Worm (Caenorhabditis elegans) whole organism, L1 larva: ENCODE results near the gene F17E9.2.

Source experiments
- C04F5.9 ChIP-seq: sonication (generic microtip); optimal IDR thresholded peaks from 2 replicates; lab custom pipeline; 2016; ENCODE audit warnings: missing genetic modification characterization, missing compliant biosample characterization
- F16B12.6 ChIP-seq: fragments of 150-350 bp; optimal IDR thresholded peaks from 2 replicates; lab custom pipeline; 2014; ENCODE audit warnings: missing biosample characterization, missing genetic modification characterization
- Y116A8C.19 ChIP-seq: sonication (generic microtip); optimal IDR thresholded peaks from 2 replicates; lab custom pipeline; 2016; ENCODE audit warnings: missing compliant biosample characterization, missing genetic modification characterization, borderline replicate concordance
- aly-2 ChIP-seq: fragments of 150-350 bp; optimal IDR thresholded peaks from 2 replicates; lab custom pipeline; 2014; ENCODE audit warnings: missing biosample characterization, missing genetic modification characterization
- ama-1 ChIP-seq: fragments of 150-350 bp; optimal IDR thresholded peaks from 2 replicates; lab custom pipeline; 2014
- blmp-1 ChIP-seq: fragments of 150-350 bp; optimal IDR thresholded peaks from 2 replicates; lab custom pipeline; 2014; ENCODE audit warnings: missing biosample characterization, missing genetic modification characterization
- ceh-63 ChIP-seq: fragments of 200-800 bp; sonication (Bioruptor generic); optimal IDR thresholded peaks from 2 replicates; lab custom pipeline; 2018; ENCODE audit warnings: mild to moderate bottlenecking, missing genetic modification characterization, missing compliant biosample characterization
- ceh-82 ChIP-seq, 3 experiments: fragments of 150-350 bp in 1 of 3; sonication (generic microtip) in 2 of 3; optimal IDR thresholded peaks; 2 replicates each; lab custom pipeline; 2014 to 2017; ENCODE audit warnings: missing biosample characterization in 3 of 3, missing genetic modification characterization in 3 of 3
- ces-1 ChIP-seq: fragments of 150-350 bp; optimal IDR thresholded peaks from 2 replicates; lab custom pipeline; 2014; ENCODE audit warnings: missing biosample characterization, missing genetic modification reagents, missing genetic modification characterization
- dsc-1 ChIP-seq: sonication (generic microtip); optimal IDR thresholded peaks from 2 replicates; lab custom pipeline; 2016; ENCODE audit warnings: mild to moderate bottlenecking, missing genetic modification characterization, missing compliant biosample characterization
- efl-1 ChIP-seq, 4 experiments: fragments of 150-350 bp; optimal IDR thresholded peaks in 3 of 4; peaks in 1 of 4; 1 replicate in 1 of 4; 2 replicates in 3 of 4; lab custom pipeline; 2014; ENCODE audit warnings: missing biosample characterization in 2 of 4, missing genetic modification characterization in 2 of 4, missing genetic modification reagents in 2 of 4
- efl-3 ChIP-seq: fragments of 200-800 bp; sonication (Bioruptor generic); optimal IDR thresholded peaks from 2 replicates; lab custom pipeline; 2018; ENCODE audit warnings: mild to moderate bottlenecking, missing genetic modification characterization, missing compliant biosample characterization
- egl-27 ChIP-seq, 2 experiments: fragments of 150-350 bp in 1 of 2; sonication (generic microtip); optimal IDR thresholded peaks; 3 replicates each; lab custom pipeline; 2017 to 2018; ENCODE audit warnings: missing biosample characterization in 2 of 2, missing genetic modification characterization in 2 of 2, missing genetic modification reagents in 2 of 2
- elt-3 ChIP-seq, 6 experiments: fragments of 150-350 bp in 1 of 6; sonication (generic microtip); optimal IDR thresholded peaks; 2 replicates each; lab custom pipeline; 2017 to 2018; ENCODE audit warnings: missing biosample characterization in 6 of 6, missing genetic modification characterization in 6 of 6, inconsistent platforms in 1 of 6
- ets-5 ChIP-seq: fragments of 200-800 bp; sonication (Bioruptor generic); IDR thresholded peaks from 2 replicates; pipeline ENCODE4 v1.3.6; 2022; ENCODE audit warnings: missing genetic modification characterization, missing compliant biosample characterization
- fkh-4 ChIP-seq: sonication (generic microtip); optimal IDR thresholded peaks from 2 replicates; lab custom pipeline; 2016; ENCODE audit warnings: missing compliant biosample characterization, missing genetic modification characterization, borderline replicate concordance
- fkh-8 ChIP-seq: sonication (generic microtip); optimal IDR thresholded peaks from 2 replicates; lab custom pipeline; 2016; ENCODE audit warnings: mild to moderate bottlenecking, missing genetic modification characterization, missing compliant biosample characterization
- fos-1 ChIP-seq: fragments of 150-350 bp; optimal IDR thresholded peaks from 2 replicates; lab custom pipeline; 2014; ENCODE audit warnings: missing biosample characterization, missing genetic modification characterization
- grh-1 ChIP-seq: fragments of 200-800 bp; sonication (Bioruptor generic); IDR thresholded peaks from 2 replicates; pipeline ENCODE4 v1.3.6; 2022; ENCODE audit warnings: missing genetic modification reagents, missing genetic modification characterization, missing compliant biosample characterization
- hlh-17 ChIP-seq: fragments of 200-800 bp; sonication (Bioruptor generic); optimal IDR thresholded peaks from 2 replicates; lab custom pipeline; 2018; ENCODE audit warnings: missing genetic modification characterization, mild to moderate bottlenecking, missing compliant biosample characterization, moderate library complexity, borderline replicate concordance
- hlh-4 ChIP-seq: sonication (generic microtip); optimal IDR thresholded peaks from 2 replicates; lab custom pipeline; 2016; ENCODE audit warnings: mild to moderate bottlenecking, missing genetic modification characterization, missing compliant biosample characterization
- isw-1 ChIP-seq: fragments of 200-800 bp; sonication (Bioruptor generic); IDR thresholded peaks from 2 replicates; pipeline ENCODE4 v1.3.6; 2022; ENCODE audit warnings: missing genetic modification characterization, missing compliant biosample characterization
- jun-1 ChIP-seq: fragments of 150-350 bp; optimal IDR thresholded peaks from 2 replicates; lab custom pipeline; 2014; ENCODE audit warnings: missing biosample characterization, missing genetic modification reagents, missing genetic modification characterization
- lin-14 ChIP-seq: fragments of 200-800 bp; sonication (Bioruptor generic); optimal IDR thresholded peaks from 2 replicates; lab custom pipeline; 2018; ENCODE audit warnings: mild to moderate bottlenecking, missing genetic modification characterization, moderate library complexity, missing compliant biosample characterization
- lin-35 ChIP-seq, 2 experiments: fragments of 150-350 bp; optimal IDR thresholded peaks; 2 replicates each; lab custom pipeline; 2014; ENCODE audit warnings: missing biosample characterization in 2 of 2, missing genetic modification characterization in 2 of 2, missing genetic modification reagents in 2 of 2
- lin-39 ChIP-seq: fragments of 150-350 bp; optimal IDR thresholded peaks from 2 replicates; lab custom pipeline; 2014; ENCODE audit warnings: missing biosample characterization, missing genetic modification reagents, missing genetic modification characterization
- lsy-2 ChIP-seq, 2 experiments: fragments of 150-350 bp; optimal IDR thresholded peaks; 2 replicates each; lab custom pipeline; 2014; ENCODE audit warnings: missing biosample characterization in 2 of 2, missing genetic modification characterization in 2 of 2
- mdl-1 ChIP-seq, 2 experiments: fragments of 150-350 bp; optimal IDR thresholded peaks; 2 replicates each; lab custom pipeline; 2014 to 2017; ENCODE audit warnings: missing biosample characterization in 2 of 2, missing genetic modification characterization in 2 of 2, inconsistent platforms in 1 of 2
- mef-2 ChIP-seq: fragments of 150-350 bp; optimal IDR thresholded peaks from 2 replicates; lab custom pipeline; 2014; ENCODE audit warnings: missing biosample characterization, missing genetic modification characterization
- mep-1 ChIP-seq: fragments of 150-350 bp; optimal IDR thresholded peaks from 2 replicates; lab custom pipeline; 2014; ENCODE audit warnings: missing biosample characterization, missing genetic modification characterization
- nhr-19 ChIP-seq: fragments of 200-800 bp; sonication (Bioruptor generic); conservative IDR thresholded peaks from 2 replicates; pipeline ENCODE4 v1.3.6; 2022; ENCODE audit warnings: missing genetic modification characterization, missing compliant biosample characterization
- nhr-20 ChIP-seq: sonication (generic microtip); optimal IDR thresholded peaks from 2 replicates; lab custom pipeline; 2016; ENCODE audit warnings: mild to moderate bottlenecking, missing genetic modification characterization, missing compliant biosample characterization
- nhr-47 ChIP-seq: sonication (generic microtip); optimal IDR thresholded peaks from 2 replicates; lab custom pipeline; 2016; ENCODE audit warnings: mild to moderate bottlenecking, missing genetic modification characterization, moderate library complexity, missing compliant biosample characterization
- nhr-71 ChIP-seq: sonication (generic microtip); optimal IDR thresholded peaks from 2 replicates; lab custom pipeline; 2016; ENCODE audit warnings: mild to moderate bottlenecking, missing genetic modification characterization, moderate library complexity, missing compliant biosample characterization
- nhr-76 ChIP-seq: sonication (generic microtip); optimal IDR thresholded peaks from 2 replicates; lab custom pipeline; 2017; ENCODE audit warnings: missing biosample characterization, missing genetic modification characterization
- nhr-77 ChIP-seq: fragments of 150-350 bp; optimal IDR thresholded peaks from 2 replicates; lab custom pipeline; 2014; ENCODE audit warnings: missing biosample characterization, missing genetic modification characterization
- nhr-84 ChIP-seq: sonication (generic microtip); optimal IDR thresholded peaks from 2 replicates; lab custom pipeline; 2017; ENCODE audit warnings: missing biosample characterization, missing genetic modification characterization
- nhr-85 ChIP-seq: sonication (generic microtip); peaks from one replicate; lab custom pipeline; 2016; ENCODE audit warnings: missing genetic modification characterization, inconsistent platforms, missing compliant biosample characterization
- nhr-90 ChIP-seq: sonication (generic microtip); optimal IDR thresholded peaks from 2 replicates; lab custom pipeline; 2016; ENCODE audit warnings: mild to moderate bottlenecking, missing genetic modification characterization, missing compliant biosample characterization; ENCODE audit not compliant: poor library complexity
- pqm-1 ChIP-seq: sonication (generic microtip); optimal IDR thresholded peaks from 3 replicates; lab custom pipeline; 2017; ENCODE audit warnings: missing biosample characterization, missing genetic modification characterization
- rnt-1 ChIP-seq: sonication (generic microtip); optimal IDR thresholded peaks from 2 replicates; lab custom pipeline; 2016; ENCODE audit warnings: mild to moderate bottlenecking, missing genetic modification characterization, moderate library complexity, missing compliant biosample characterization
- skn-1 ChIP-seq: fragments of 150-350 bp; optimal IDR thresholded peaks from 2 replicates; lab custom pipeline; 2014; ENCODE audit warnings: missing biosample characterization, missing genetic modification characterization
- tbx-2 ChIP-seq: sonication (generic microtip); optimal IDR thresholded peaks from 2 replicates; lab custom pipeline; 2016; ENCODE audit warnings: missing genetic modification characterization, missing compliant biosample characterization
- zip-4 ChIP-seq: fragments of 200-800 bp; sonication (Bioruptor generic); optimal IDR thresholded peaks from 2 replicates; lab custom pipeline; 2018; ENCODE audit warnings: mild to moderate bottlenecking, missing genetic modification characterization, moderate library complexity, missing compliant biosample characterization
- ztf-4 ChIP-seq: fragments of 150-350 bp; optimal IDR thresholded peaks from 2 replicates; lab custom pipeline; 2014; ENCODE audit warnings: missing biosample characterization, missing genetic modification characterization

Gene F17E9.2

ce11 chrIV:8375381-8375780, 19.7 kb downstream of the F17E9.2 start (continued):
- no peak for TF ChIP-seq ets-5 (GFP tag; lab: Robert Waterston, UW)
- TF ChIP-seq ceh-63 (GFP tag; lab: Kevin White, UChicago): peak; percentile 37
- peak; percentile 81 for TF ChIP-seq nhr-85 (tag; lab: Kevin White, UChicago)
- peak; percentile 76 for TF ChIP-seq tbx-2 (tag; lab: Kevin White, UChicago)
- TF ChIP-seq ces-1 (GFP tag; lab: Kevin White, UChicago): no peak
- TF ChIP-seq nhr-77 (tag; lab: Kevin White, UChicago): peak; percentile 83
- TF ChIP-seq nhr-47 (tag; lab: Kevin White, UChicago): peak; percentile 85
- TF ChIP-seq nhr-90 (tag; lab: Kevin White, UChicago): peak; percentile 87
- peak; percentile 59 for TF ChIP-seq fkh-8 (tag; lab: Kevin White, UChicago)
- TF ChIP-seq efl-3: no peak
- no peak for TF ChIP-seq pqm-1 (tag; lab: Kevin White, UChicago)
- TF ChIP-seq isw-1: peak; percentile 48
- TF ChIP-seq grh-1 (GFP tag; lab: Robert Waterston, UW): 0 out of 2 replicates have a peak, but pooled peaks have one; percentile 11
- TF ChIP-seq nhr-76: no peak
- TF ChIP-seq nhr-20: peak; percentile 91
- TF ChIP-seq F16B12.6 (tag; lab: Kevin White, UChicago): peak; percentile 20
- no peak for TF ChIP-seq hlh-4
- TF ChIP-seq egl-27 (tag; optimal IDR thresholded peaks at IDR 0.05; lab: Kevin White, UChicago): peak in 1 of 2 experiments; percentile 2
- TF ChIP-seq nhr-84 (tag; lab: Kevin White, UChicago): no peak
- TF ChIP-seq efl-1 (optimal IDR thresholded peaks at IDR 0.05; lab: Kevin White, UChicago): peak; percentile 63 to 75
- TF ChIP-seq efl-1 (GFP tag; optimal IDR thresholded peaks at IDR 0.05 in 1 of 2; lab: Kevin White, UChicago): peak; percentile 56 to 93
- TF ChIP-seq lin-14 (GFP tag; lab: Kevin White, UChicago): peak; percentile 83
- peak; percentile 53 for TF ChIP-seq ztf-4 (tag; lab: Kevin White, UChicago)
- peak; percentile 44 for TF ChIP-seq zip-4 (GFP tag; lab: Kevin White, UChicago)
- peak; percentile 77 to 87 for TF ChIP-seq lsy-2 (tag; optimal IDR thresholded peaks at IDR 0.05; lab: Kevin White, UChicago)
- TF ChIP-seq ama-1 (lab: Kevin White, UChicago): peak; percentile 88
- TF ChIP-seq dsc-1 (tag; lab: Kevin White, UChicago): peak; percentile 83
- TF ChIP-seq blmp-1 (tag; lab: Kevin White, UChicago): peak; percentile 44
- TF ChIP-seq rnt-1 (tag; lab: Kevin White, UChicago): peak; percentile 82
- no peak for TF ChIP-seq hlh-17
- no peak for TF ChIP-seq lin-39 (tag; lab: Kevin White, UChicago)
- peak in 2 of 6 experiments; percentile 52 to 55 for TF ChIP-seq elt-3 (tag; optimal IDR thresholded peaks at IDR 0.05; lab: Kevin White, UChicago)

ce11 chrIV:8376923-8377322, 21.2 kb downstream of the F17E9.2 start:
- TF ChIP-seq nhr-77 (tag; lab: Kevin White, UChicago) (peak; percentile 38), fkh-4 (no peak), efl-1 (optimal IDR thresholded peaks at IDR 0.05; lab: Kevin White, UChicago) (peak in 1 of 2 experiments; percentile 27), efl-1 (GFP tag; optimal IDR thresholded peaks at IDR 0.05 in 1 of 2; lab: Kevin White, UChicago) (no peak), aly-2 (tag; lab: Kevin White, UChicago) (no peak), nhr-20 (no peak), mef-2 (tag; lab: Kevin White, UChicago) (no peak), ceh-82 (tag; optimal IDR thresholded peaks at IDR 0.05; lab: Kevin White, UChicago) (peak in 2 of 3 experiments; percentile 2 to 38), nhr-19 (GFP tag; lab: Robert Waterston, UW) (no peak), C04F5.9 (tag; lab: Kevin White, UChicago) (no peak), efl-3 (no peak), lin-14 (GFP tag; lab: Kevin White, UChicago) (peak; percentile 46), grh-1 (GFP tag; lab: Robert Waterston, UW) (no peak), ceh-63 (GFP tag; lab: Kevin White, UChicago) (no peak), Y116A8C.19 (tag; lab: Kevin White, UChicago) (no peak), dsc-1 (tag; lab: Kevin White, UChicago) (peak; percentile 58), fos-1 (tag; lab: Kevin White, UChicago) (no peak), nhr-71 (tag; lab: Kevin White, UChicago) (peak; percentile 9), jun-1 (no peak), lin-35 (GFP tag; optimal IDR thresholded peaks at IDR 0.05; lab: Kevin White, UChicago) (peak in 1 of 2 experiments; percentile 16), mdl-1 (tag; optimal IDR thresholded peaks at IDR 0.05; lab: Kevin White, UChicago) (no peak), mep-1 (peak; percentile 36), skn-1 (tag; lab: Kevin White, UChicago) (peak; percentile 72), tbx-2 (tag; lab: Kevin White, UChicago) (no peak), rnt-1 (tag; lab: Kevin White, UChicago) (peak; percentile 12), lsy-2 (tag; optimal IDR thresholded peaks at IDR 0.05; lab: Kevin White, UChicago) (peak in 1 of 2 experiments; percentile 32)
